2 worm cellular contexts compared by ENCODE assay signal in the genomic region with DNA sequence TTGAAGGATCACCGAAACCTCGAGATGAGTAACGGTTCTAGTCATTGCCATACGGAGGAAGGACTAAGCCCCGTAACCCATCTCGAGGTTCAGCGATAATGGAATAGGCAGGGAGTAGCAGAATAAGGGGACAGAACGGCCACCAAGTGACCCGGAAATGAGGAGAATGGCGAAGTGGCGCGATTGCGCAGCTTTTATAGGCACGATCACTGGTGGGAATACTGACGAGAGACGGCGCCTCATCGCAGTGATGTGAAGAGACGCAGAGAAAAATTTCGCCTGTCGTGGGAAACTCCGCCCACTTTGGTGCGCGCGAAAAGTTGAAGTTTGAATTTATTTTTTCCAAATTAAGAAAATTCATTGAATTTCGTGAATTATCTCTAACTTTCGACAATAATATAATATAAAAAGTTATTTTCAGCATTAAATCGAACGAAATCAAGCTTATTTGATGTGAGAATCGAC.
A peak's percentile ranks its signal among the peaks of the same experiment; 100 is the strongest.
TF ChIP-seq lines count a peak whose summit lies in the region.

A gene (plus strand): TSS at position 415 of the 465 bp plus-strand sequence.

TF ChIP-seq in whole organism, L1 larva, 84 proteins besides CTCF, POLR2A, EP300 and RAD21 (continued from another document):
- TF ChIP-seq hpl-2 (GFP tag; optimal IDR thresholded peaks at IDR 0.05; lab: Kevin White, UChicago) (no peak), elt-3 (tag; optimal IDR thresholded peaks at IDR 0.05; lab: Kevin White, UChicago) (no peak), ceh-8 (GFP tag; optimal IDR thresholded peaks at IDR 0.05; lab: Kevin White, UChicago) (no peak)

TF ChIP-seq in whole organism, young adult, 124 proteins besides CTCF, POLR2A, EP300 and RAD21 (continued from another document):
- TF ChIP-seq ZK185.1 (tag; optimal IDR thresholded peaks at IDR 0.05; lab: Kevin White, UChicago; ENCODE audit: poor library complexity, severe bottlenecking): no peak
- no peak for TF ChIP-seq atf-7 (tag; optimal IDR thresholded peaks at IDR 0.05; lab: Kevin White, UChicago)
- TF ChIP-seq lin-40 (tag; optimal IDR thresholded peaks at IDR 0.05; lab: Kevin White, UChicago): no peak
- peak; percentile 75 for TF ChIP-seq aptf-2 (GFP tag; conservative IDR thresholded peaks at IDR 0.05; lab: Robert Waterston, UW)
- peak; percentile 39 for TF ChIP-seq snpc-1.3 (tag; optimal IDR thresholded peaks at IDR 0.05; lab: Kevin White, UChicago; ENCODE audit: insufficient read depth)
- no peak for TF ChIP-seq Y79H2A.3 (GFP tag; conservative IDR thresholded peaks at IDR 0.05; lab: Robert Waterston, UW)
- no peak for TF ChIP-seq ztf-28 (GFP tag; IDR thresholded peaks at IDR 0.05; lab: Robert Waterston, UW)
- no peak for TF ChIP-seq nhr-90 (tag; optimal IDR thresholded peaks at IDR 0.05; lab: Kevin White, UChicago)
- no peak for TF ChIP-seq dpff-1 (tag; optimal IDR thresholded peaks at IDR 0.05; lab: Kevin White, UChicago)
- TF ChIP-seq T07F8.4 (tag; optimal IDR thresholded peaks at IDR 0.05; lab: Kevin White, UChicago): no peak
- TF ChIP-seq mes-4 (tag; optimal IDR thresholded peaks at IDR 0.05; lab: Kevin White, UChicago): no peak
- TF ChIP-seq dox-1 (GFP tag; IDR thresholded peaks at IDR 0.05; lab: Robert Waterston, UW): peak; percentile 59
- no peak for TF ChIP-seq K12H6.12 (tag; optimal IDR thresholded peaks at IDR 0.05; lab: Kevin White, UChicago)
- TF ChIP-seq ztf-6 (GFP tag; IDR thresholded peaks at IDR 0.05; lab: Robert Waterston, UW): no peak
- no peak for TF ChIP-seq hlh-12 (tag; optimal IDR thresholded peaks at IDR 0.05; lab: Kevin White, UChicago)
- peak; percentile 57 for TF ChIP-seq mcd-1 (GFP tag; IDR thresholded peaks at IDR 0.05; lab: Robert Waterston, UW)
- no peak for TF ChIP-seq chd-7 (tag; optimal IDR thresholded peaks at IDR 0.05; lab: Kevin White, UChicago)
- no peak for TF ChIP-seq pha-4 (tag; optimal IDR thresholded peaks at IDR 0.05; lab: Kevin White, UChicago)
- no peak for TF ChIP-seq nfyb-1 (GFP tag; IDR thresholded peaks at IDR 0.05; lab: Robert Waterston, UW)
- no peak for TF ChIP-seq Y53F4B.3 (GFP tag; IDR thresholded peaks at IDR 0.05; lab: Robert Waterston, UW)
- TF ChIP-seq sea-2 (GFP tag; IDR thresholded peaks at IDR 0.05; lab: Robert Waterston, UW): no peak
- TF ChIP-seq ceh-100 (GFP tag; IDR thresholded peaks at IDR 0.05; lab: Robert Waterston, UW): no peak
- TF ChIP-seq mel-28 (tag; optimal IDR thresholded peaks at IDR 0.05; lab: Kevin White, UChicago; ENCODE audit: borderline replicate concordance): no peak
- peak; percentile 49 for TF ChIP-seq F52B5.7 (tag; optimal IDR thresholded peaks at IDR 0.05; lab: Kevin White, UChicago)
- peak; percentile 4 for TF ChIP-seq snpc-1.1 (tag; optimal IDR thresholded peaks at IDR 0.05; lab: Kevin White, UChicago; ENCODE audit: insufficient read depth)
- peak; percentile 81 for TF ChIP-seq madf-6 (GFP tag; IDR thresholded peaks at IDR 0.05; lab: Robert Waterston, UW)
- TF ChIP-seq snpc-4 (GFP tag; optimal IDR thresholded peaks at IDR 0.05; lab: Kevin White, UChicago): no peak
- TF ChIP-seq snpc-4 (tag; optimal IDR thresholded peaks at IDR 0.05; lab: Kevin White, UChicago): peak in 2 of 4 experiments; percentile 28 to 31
- no peak for TF ChIP-seq nhr-27 (tag; optimal IDR thresholded peaks at IDR 0.05; lab: Kevin White, UChicago)
- no peak for TF ChIP-seq ccch-3 (GFP tag; optimal IDR thresholded peaks at IDR 0.05; lab: Kevin White, UChicago)
- TF ChIP-seq gei-17 (GFP tag; optimal IDR thresholded peaks at IDR 0.05; lab: Kevin White, UChicago): no peak
- peak; percentile 38; the same call in 1 of the 2 replicates for TF ChIP-seq pbrm-1 (GFP tag; IDR thresholded peaks at IDR 0.05; lab: Robert Waterston, UW)
- TF ChIP-seq repo-1 (tag; optimal IDR thresholded peaks at IDR 0.05; lab: Kevin White, UChicago): peak; percentile 24
- peak; percentile 26 for TF ChIP-seq F33H1.4 (GFP tag; IDR thresholded peaks at IDR 0.05; lab: Robert Waterston, UW)
- no peak for TF ChIP-seq F49E8.2 (tag; optimal IDR thresholded peaks at IDR 0.05; lab: Kevin White, UChicago; ENCODE audit: insufficient read depth)
- no peak for TF ChIP-seq mxl-1 (tag; optimal IDR thresholded peaks at IDR 0.05; lab: Kevin White, UChicago)
- TF ChIP-seq unc-130 (GFP tag; optimal IDR thresholded peaks at IDR 0.05; lab: Kevin White, UChicago): no peak
- peak; percentile 62 for TF ChIP-seq lsl-1 (GFP tag; optimal IDR thresholded peaks at IDR 0.05; lab: Kevin White, UChicago)
- no peak for TF ChIP-seq cebp-2 (GFP tag; IDR thresholded peaks at IDR 0.05; lab: Robert Waterston, UW)
- TF ChIP-seq ceh-27 (GFP tag; optimal IDR thresholded peaks at IDR 0.05; lab: Kevin White, UChicago): no peak
- no peak for TF ChIP-seq hlh-26 (GFP tag; conservative IDR thresholded peaks at IDR 0.05; lab: Robert Waterston, UW)
- no peak for TF ChIP-seq F57A8.1 (GFP tag; optimal IDR thresholded peaks at IDR 0.05; lab: Kevin White, UChicago)
- no peak for TF ChIP-seq Y56A3A.18 (GFP tag; IDR thresholded peaks at IDR 0.05; lab: Robert Waterston, UW)
- no peak for TF ChIP-seq madf-3 (GFP tag; IDR thresholded peaks at IDR 0.05; lab: Robert Waterston, UW)
- no peak for TF ChIP-seq C06A6.2 (GFP tag; conservative IDR thresholded peaks at IDR 0.05; lab: Robert Waterston, UW)
- TF ChIP-seq ceh-40 (GFP tag; IDR thresholded peaks at IDR 0.05; lab: Robert Waterston, UW): no peak
- no peak for TF ChIP-seq Y53G8AR.9 (GFP tag; conservative IDR thresholded peaks at IDR 0.05; lab: Robert Waterston, UW)
- TF ChIP-seq let-607 (tag; optimal IDR thresholded peaks at IDR 0.05; lab: Kevin White, UChicago): no peak
- TF ChIP-seq F55B11.4 (tag; optimal IDR thresholded peaks at IDR 0.05; lab: Kevin White, UChicago; ENCODE audit: borderline replicate concordance, insufficient read depth): no peak
- TF ChIP-seq hsf-1 (GFP tag; IDR thresholded peaks at IDR 0.05; lab: Robert Waterston, UW): peak; percentile 32; the same call in 1 of the 2 replicates
- TF ChIP-seq madf-10 (tag; optimal IDR thresholded peaks at IDR 0.05; lab: Kevin White, UChicago): no peak
- TF ChIP-seq cebp-1 (GFP tag; IDR thresholded peaks at IDR 0.05; lab: Robert Waterston, UW): no peak
- peak; percentile 11 for TF ChIP-seq cebp-1 (tag; optimal IDR thresholded peaks at IDR 0.05; lab: Kevin White, UChicago)
- TF ChIP-seq F10E7.11 (tag; optimal IDR thresholded peaks at IDR 0.05; lab: Kevin White, UChicago): no peak
- no peak for TF ChIP-seq sdz-38 (tag; optimal IDR thresholded peaks at IDR 0.05; lab: Kevin White, UChicago)
- TF ChIP-seq snpc-3.4 (tag; optimal IDR thresholded peaks at IDR 0.05; lab: Kevin White, UChicago): peak; percentile 44
- no peak for TF ChIP-seq attf-5 (GFP tag; optimal IDR thresholded peaks at IDR 0.05; lab: Kevin White, UChicago)
- TF ChIP-seq nhr-80 (tag; optimal IDR thresholded peaks at IDR 0.05; lab: Kevin White, UChicago): no peak
- TF ChIP-seq B0019.2 (GFP tag; conservative IDR thresholded peaks at IDR 0.05; lab: Robert Waterston, UW): no peak
- no peak; the same call in 1 of the 2 replicates for TF ChIP-seq rcor-1 (GFP tag; IDR thresholded peaks at IDR 0.05; lab: Robert Waterston, UW)
- TF ChIP-seq nhr-179 (tag; optimal IDR thresholded peaks at IDR 0.05; lab: Kevin White, UChicago): no peak
- TF ChIP-seq unc-62 (GFP tag; optimal IDR thresholded peaks at IDR 0.05; lab: Kevin White, UChicago): no peak
- TF ChIP-seq madf-8 (GFP tag; conservative IDR thresholded peaks at IDR 0.05; lab: Robert Waterston, UW): peak; percentile 52
- TF ChIP-seq nfya-2 (GFP tag; IDR thresholded peaks at IDR 0.05; lab: Robert Waterston, UW): no peak
- TF ChIP-seq lag-1 (GFP tag; IDR thresholded peaks at IDR 0.05; lab: Robert Waterston, UW): no peak
- no peak for TF ChIP-seq die-1 (tag; optimal IDR thresholded peaks at IDR 0.05; lab: Kevin White, UChicago)
- no peak for TF ChIP-seq rpc-1 (optimal IDR thresholded peaks at IDR 0.05; lab: Kevin White, UChicago)
- TF ChIP-seq rpc-1 (tag; optimal IDR thresholded peaks at IDR 0.05; lab: Kevin White, UChicago): no peak
- no peak for TF ChIP-seq C17E4.6 (GFP tag; IDR thresholded peaks at IDR 0.05; lab: Robert Waterston, UW)
- no peak for TF ChIP-seq somi-1 (GFP tag; optimal IDR thresholded peaks at IDR 0.05; lab: Kevin White, UChicago)
- TF ChIP-seq ama-1 (optimal IDR thresholded peaks at IDR 0.05; lab: Kevin White, UChicago): no peak
- TF ChIP-seq ama-1 (GFP tag; optimal IDR thresholded peaks at IDR 0.05; lab: Kevin White, UChicago): no peak
- TF ChIP-seq K11D2.4 (GFP tag; IDR thresholded peaks at IDR 0.05; lab: Robert Waterston, UW): no peak
- TF ChIP-seq lin-54 (GFP tag; optimal IDR thresholded peaks at IDR 0.05; lab: Kevin White, UChicago): peak; percentile 70
- no peak for TF ChIP-seq ztf-22 (GFP tag; optimal IDR thresholded peaks at IDR 0.05; lab: Kevin White, UChicago)
- peak; percentile 57 for TF ChIP-seq D2030.7 (GFP tag; IDR thresholded peaks at IDR 0.05; lab: Robert Waterston, UW)
- TF ChIP-seq hrde-1 (tag; optimal IDR thresholded peaks at IDR 0.05; lab: Kevin White, UChicago; ENCODE audit: borderline replicate concordance): peak; percentile 16
- TF ChIP-seq attf-3 (GFP tag; conservative IDR thresholded peaks at IDR 0.05; lab: Robert Waterston, UW): no peak
- TF ChIP-seq nfya-1 (tag; optimal IDR thresholded peaks at IDR 0.05; lab: Kevin White, UChicago; ENCODE audit: borderline replicate concordance, insufficient read depth): no peak
- TF ChIP-seq ztf-18 (tag; optimal IDR thresholded peaks at IDR 0.05; lab: Kevin White, UChicago): no peak
- TF ChIP-seq tbp1 (GFP tag; optimal IDR thresholded peaks at IDR 0.05; lab: Kevin White, UChicago): peak; percentile 43
- peak; percentile 38 for TF ChIP-seq xnd-1 (tag; optimal IDR thresholded peaks at IDR 0.05; lab: Kevin White, UChicago)
- no peak for TF ChIP-seq ztf-26 (tag; optimal IDR thresholded peaks at IDR 0.05; lab: Kevin White, UChicago)
- TF ChIP-seq bed-2 (GFP tag; IDR thresholded peaks at IDR 0.05; lab: Robert Waterston, UW): no peak
TF ChIP-seq in whole organism, young adult: peak in this region for 29.
